Fruit fly (Drosophila melanogaster): ENCODE data around the gene REPTOR.

The REPTOR gene

DNA sequence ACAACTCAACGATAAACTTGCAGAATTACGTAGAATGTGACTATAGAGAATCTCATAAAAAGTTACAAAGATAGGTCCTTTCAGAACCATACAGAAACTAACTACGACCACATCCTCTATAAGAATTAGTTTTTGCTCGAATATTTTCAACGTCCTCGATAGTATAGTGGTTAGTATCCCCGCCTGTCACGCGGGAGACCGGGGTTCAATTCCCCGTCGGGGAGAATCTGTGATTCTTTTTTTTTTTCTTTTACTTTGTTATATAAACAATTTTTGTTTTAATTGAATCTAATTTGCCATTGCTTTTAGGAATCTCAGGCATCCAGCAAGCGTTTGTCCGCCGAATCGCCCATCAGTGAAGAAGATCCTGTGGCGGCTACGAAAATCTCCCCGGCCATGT, 27.5 kb downstream of the REPTOR start:
- TF ChIP-seq psq (optimal IDR thresholded peaks at IDR 0.05): no peak
- TF ChIP-seq ttk (optimal IDR thresholded peaks at IDR 0.05): no peak
- TF ChIP-seq h (optimal IDR thresholded peaks at IDR 0.05): no peak
- TF ChIP-seq insv (optimal IDR thresholded peaks at IDR 0.05): no peak

DNA sequence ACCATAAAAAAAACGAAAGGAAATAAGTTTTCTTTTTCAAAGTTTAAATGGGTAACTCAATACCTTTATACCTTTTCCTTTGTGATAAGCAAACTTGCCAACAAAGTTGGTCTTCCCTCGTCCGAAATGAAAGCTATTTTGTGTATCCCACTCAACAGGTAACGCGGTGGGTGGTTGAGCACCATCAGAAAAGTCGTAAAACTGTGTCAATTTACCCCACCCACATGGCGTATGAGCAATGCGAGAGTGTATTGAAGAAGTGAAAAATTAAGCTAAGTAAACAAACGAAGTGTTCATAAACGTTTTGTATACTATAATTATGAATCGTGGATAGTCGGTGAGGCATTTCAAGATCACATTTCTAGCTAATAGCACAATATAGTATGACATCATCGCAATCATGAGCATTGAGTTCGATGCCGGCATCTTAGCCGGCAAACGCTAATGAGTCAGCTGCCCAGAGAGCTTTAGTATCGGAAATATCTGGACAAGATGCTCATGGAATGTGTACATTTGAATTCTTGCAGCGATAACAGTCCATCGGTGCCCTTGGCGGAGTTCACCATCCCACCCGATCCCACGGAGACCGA, 31.8 kb downstream of the REPTOR start:
- TF ChIP-seq psq (optimal IDR thresholded peaks at IDR 0.05) (no peak), insv (optimal IDR thresholded peaks at IDR 0.05) (no peak), h (optimal IDR thresholded peaks at IDR 0.05) (no peak), Myc (optimal IDR thresholded peaks at IDR 0.05) (no peak), ttk (optimal IDR thresholded peaks at IDR 0.05) (no peak), Sin3A (optimal IDR thresholded peaks at IDR 0.05) (no peak)

DNA sequence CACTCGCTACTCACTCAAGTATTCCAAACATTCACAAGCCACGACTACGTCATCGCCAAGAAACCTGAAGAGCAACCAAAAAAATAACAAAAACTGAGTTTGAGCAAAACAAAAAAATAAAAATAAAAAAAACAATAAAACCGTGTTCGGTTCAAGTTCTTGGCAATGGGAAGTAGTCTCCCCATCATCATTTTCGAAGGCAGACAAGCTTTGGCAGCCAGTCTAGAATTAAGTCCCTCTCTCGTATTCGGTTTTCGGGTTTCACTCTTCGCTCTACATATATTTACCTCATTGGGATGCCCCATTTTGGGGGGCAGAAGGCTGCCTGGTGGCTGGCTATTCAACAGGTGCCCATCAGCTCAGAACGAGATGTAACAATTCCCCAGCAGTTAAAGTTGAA, 32.8 kb downstream of the REPTOR start:
- TF ChIP-seq insv (optimal IDR thresholded peaks at IDR 0.05) (no peak), h (optimal IDR thresholded peaks at IDR 0.05) (no peak), Myc (optimal IDR thresholded peaks at IDR 0.05) (no peak), ttk (optimal IDR thresholded peaks at IDR 0.05) (no peak), Sin3A (optimal IDR thresholded peaks at IDR 0.05) (no peak), psq (optimal IDR thresholded peaks at IDR 0.05) (no peak)

DNA sequence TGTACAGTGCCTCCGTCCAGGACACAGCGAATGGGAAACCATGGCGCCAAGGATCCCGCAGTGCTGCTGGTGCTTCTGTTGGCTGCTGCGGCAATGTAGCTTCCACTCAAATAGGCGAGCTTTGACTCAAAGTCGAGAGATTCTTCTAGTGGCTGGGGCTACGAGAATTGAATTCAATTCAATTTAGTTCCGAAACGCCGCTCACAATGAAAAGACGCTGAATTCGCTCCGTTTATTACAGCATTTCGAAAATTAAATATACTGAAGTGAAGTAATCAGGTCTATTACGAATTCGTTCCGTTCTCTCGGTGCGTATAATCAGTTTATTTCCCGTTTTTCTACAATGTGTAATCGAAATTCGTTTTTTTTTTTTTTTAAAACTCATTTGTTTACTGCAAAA, 33.8 kb downstream of the REPTOR start:
- no peak for TF ChIP-seq Sin3A (optimal IDR thresholded peaks at IDR 0.05)
- no peak for TF ChIP-seq psq (optimal IDR thresholded peaks at IDR 0.05)
- TF ChIP-seq h (optimal IDR thresholded peaks at IDR 0.05): no peak
- TF ChIP-seq ttk (optimal IDR thresholded peaks at IDR 0.05): no peak
- TF ChIP-seq Myc (optimal IDR thresholded peaks at IDR 0.05): no peak
- TF ChIP-seq insv (optimal IDR thresholded peaks at IDR 0.05): no peak

DNA sequence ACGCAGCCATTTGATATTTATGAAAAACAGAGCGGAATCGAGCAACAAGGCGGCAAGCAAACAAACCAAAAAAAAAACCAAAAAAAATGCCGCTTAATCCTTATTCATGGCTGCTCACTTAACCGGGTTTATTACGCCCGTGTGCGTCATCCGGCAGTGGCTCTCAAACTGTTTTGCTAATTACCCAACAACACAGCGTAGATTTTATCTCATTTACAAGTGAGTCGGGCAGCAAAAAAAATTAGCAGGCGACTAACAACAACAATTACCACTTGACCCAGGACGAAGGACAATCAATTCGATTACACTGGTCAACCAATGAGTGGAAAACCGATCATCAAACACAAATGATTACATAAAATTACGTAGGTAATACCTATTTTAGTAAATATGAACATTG, 34.4 kb downstream of the REPTOR start:
- no peak for TF ChIP-seq psq (optimal IDR thresholded peaks at IDR 0.05)
- no peak for TF ChIP-seq ttk (optimal IDR thresholded peaks at IDR 0.05)
- TF ChIP-seq h (optimal IDR thresholded peaks at IDR 0.05): no peak
- no peak for TF ChIP-seq insv (optimal IDR thresholded peaks at IDR 0.05)

DNA sequence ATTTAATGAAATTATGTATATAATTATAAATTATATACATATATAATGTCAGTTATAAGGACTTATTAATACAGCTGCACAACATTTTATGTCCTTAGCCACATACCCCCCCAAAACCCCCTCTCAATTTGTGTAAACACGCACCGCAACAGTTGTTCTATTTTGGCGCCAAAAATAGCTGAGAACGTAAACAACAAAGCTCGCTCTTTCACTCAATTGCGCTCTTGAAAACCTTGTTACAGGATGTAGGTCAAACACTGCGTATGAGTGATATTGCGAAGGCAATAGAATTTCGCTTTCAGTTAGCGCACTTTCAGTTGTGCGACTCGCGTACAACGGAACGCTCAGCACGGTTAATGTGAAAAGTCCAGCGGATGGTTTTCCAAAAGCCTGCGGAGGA, 38.3 kb downstream of the REPTOR start, which contains the start of gene Esyt2:
Gene Esyt2, plus strand, starts transcription at position 332 of the 400 bp plus-strand sequence.
- TF ChIP-seq psq (optimal IDR thresholded peaks at IDR 0.05) (no peak), h (optimal IDR thresholded peaks at IDR 0.05) (no peak), Sin3A (optimal IDR thresholded peaks at IDR 0.05) (no peak), ttk (optimal IDR thresholded peaks at IDR 0.05) (no peak), Myc (optimal IDR thresholded peaks at IDR 0.05) (no peak), insv (optimal IDR thresholded peaks at IDR 0.05) (no peak)

DNA sequence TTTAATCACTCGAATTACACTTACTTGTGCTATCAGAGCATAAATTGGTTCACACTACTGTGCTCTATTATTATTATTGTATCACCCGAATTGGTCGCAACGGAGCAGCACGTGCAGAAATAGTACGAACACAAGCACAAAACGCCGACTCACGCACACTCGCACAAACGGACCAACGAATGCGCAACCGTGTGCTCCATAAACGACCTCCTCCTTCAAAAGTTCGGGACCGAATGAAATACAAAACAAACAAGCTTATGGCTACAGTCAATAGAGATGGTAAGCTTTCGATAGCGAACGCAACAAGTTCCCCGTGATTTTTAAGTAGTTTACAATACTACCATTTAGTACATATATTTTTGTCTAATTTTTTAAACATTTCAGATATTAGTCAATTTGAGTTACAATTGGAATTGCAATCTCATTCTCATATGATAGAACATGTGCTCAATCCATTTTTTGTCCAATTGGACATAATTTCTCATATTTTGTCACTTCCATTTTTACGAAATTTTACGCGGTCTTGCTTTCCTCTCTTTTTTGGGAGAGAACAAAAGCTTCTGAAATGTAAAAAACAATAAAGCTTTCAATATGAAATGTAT, 38.9 kb downstream of the REPTOR start, which contains the start of gene Cftr:
Gene Cftr, minus strand, starts transcription at position 239 of the 602 bp plus-strand sequence.
- no peak for TF ChIP-seq insv (optimal IDR thresholded peaks at IDR 0.05)
- no peak for TF ChIP-seq psq (optimal IDR thresholded peaks at IDR 0.05)
- TF ChIP-seq ttk (optimal IDR thresholded peaks at IDR 0.05): no peak
- no peak for TF ChIP-seq Myc (optimal IDR thresholded peaks at IDR 0.05)
- TF ChIP-seq Sin3A (optimal IDR thresholded peaks at IDR 0.05): no peak
- no peak for TF ChIP-seq h (optimal IDR thresholded peaks at IDR 0.05)

DNA sequence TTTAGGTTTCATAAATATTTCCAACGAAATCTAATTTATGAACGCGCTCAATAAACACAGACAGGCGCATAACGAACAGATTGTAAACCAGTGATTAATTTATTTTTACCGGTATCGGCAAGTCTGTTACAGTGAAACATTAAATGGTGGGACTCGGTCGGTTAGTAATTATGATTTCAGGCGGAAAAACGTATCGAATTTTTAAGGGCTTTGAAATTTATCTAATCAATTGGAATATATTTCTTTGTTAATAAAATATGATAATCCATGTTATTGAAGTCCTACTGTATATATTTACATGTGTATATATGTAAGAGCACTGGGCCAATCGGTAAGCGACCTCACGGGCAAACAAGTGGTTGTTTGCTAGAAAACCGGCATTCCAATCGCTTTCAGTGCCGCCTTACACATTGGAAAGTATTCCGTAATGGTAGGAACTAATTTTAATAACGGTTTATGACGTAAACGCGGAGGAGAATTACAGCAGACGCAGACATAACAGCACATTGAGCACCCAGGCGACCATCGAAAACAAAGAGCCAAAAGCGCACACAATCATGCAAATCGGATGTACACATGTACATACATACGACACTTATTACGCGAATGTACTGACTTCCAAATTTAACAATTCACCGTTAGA, 39.5 kb downstream of the REPTOR start:
- no peak for TF ChIP-seq ttk (optimal IDR thresholded peaks at IDR 0.05)
- TF ChIP-seq insv (optimal IDR thresholded peaks at IDR 0.05): no peak
- no peak for TF ChIP-seq Myc (optimal IDR thresholded peaks at IDR 0.05)
- no peak for TF ChIP-seq psq (optimal IDR thresholded peaks at IDR 0.05)
- no peak for TF ChIP-seq Sin3A (optimal IDR thresholded peaks at IDR 0.05)
- no peak for TF ChIP-seq h (optimal IDR thresholded peaks at IDR 0.05)

DNA sequence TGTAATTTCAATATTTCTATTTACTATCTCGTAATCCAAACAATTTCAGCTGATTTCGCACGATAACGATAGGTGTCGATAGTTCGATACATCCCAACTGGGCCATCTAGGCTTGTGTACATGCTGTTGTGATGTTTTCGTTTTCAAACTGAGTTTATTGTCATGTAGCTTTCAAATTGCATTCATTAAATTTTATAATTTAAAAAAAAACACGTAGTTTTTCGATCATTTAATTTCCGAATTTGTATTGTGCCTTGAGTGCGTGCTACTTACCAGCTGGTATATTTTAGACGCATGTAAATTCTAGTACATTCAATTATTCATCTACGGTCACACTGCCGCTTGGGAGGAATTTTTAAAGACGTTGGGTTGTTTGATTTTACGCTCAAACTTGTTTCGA, 52.3 kb downstream of the REPTOR start, which contains the start of the genes CG13623 and ana1:
Gene CG13623, minus strand, starts transcription at position 231 of the 400 bp plus-strand sequence.
Gene ana1, plus strand, starts transcription at position 249 of the 400 bp plus-strand sequence.
- TF ChIP-seq h (optimal IDR thresholded peaks at IDR 0.05) (no peak), psq (optimal IDR thresholded peaks at IDR 0.05) (no peak), Sin3A (optimal IDR thresholded peaks at IDR 0.05) (no peak), Myc (optimal IDR thresholded peaks at IDR 0.05) (no peak), insv (optimal IDR thresholded peaks at IDR 0.05) (no peak), ttk (optimal IDR thresholded peaks at IDR 0.05) (no peak)

DNA sequence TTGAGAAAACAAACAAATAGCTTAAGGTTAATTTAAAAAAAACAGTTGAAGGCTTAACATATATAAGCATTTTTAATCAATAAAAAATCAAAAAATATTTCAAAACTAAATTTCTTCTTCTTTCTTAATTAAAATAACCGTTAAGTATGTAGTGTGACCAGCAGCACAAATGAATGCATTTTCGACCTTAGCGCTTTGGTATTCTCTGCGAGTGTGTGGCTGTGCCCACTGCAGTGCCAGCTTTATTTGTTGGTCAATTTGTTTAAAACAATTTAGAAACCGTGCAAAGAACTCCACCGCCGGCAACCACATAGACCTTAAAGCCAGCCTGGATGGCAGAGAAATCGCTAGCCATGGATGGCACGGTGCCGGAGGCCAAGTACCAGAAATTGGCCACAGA, 54.8 kb downstream of the REPTOR start, which contains the start of gene CG6607:
Gene CG6607, plus strand, starts transcription at position 203 of the 400 bp plus-strand sequence.
- TF ChIP-seq insv (optimal IDR thresholded peaks at IDR 0.05) (no peak), Sin3A (optimal IDR thresholded peaks at IDR 0.05) (no peak), h (optimal IDR thresholded peaks at IDR 0.05) (no peak), ttk (optimal IDR thresholded peaks at IDR 0.05) (no peak), psq (optimal IDR thresholded peaks at IDR 0.05) (no peak)

DNA sequence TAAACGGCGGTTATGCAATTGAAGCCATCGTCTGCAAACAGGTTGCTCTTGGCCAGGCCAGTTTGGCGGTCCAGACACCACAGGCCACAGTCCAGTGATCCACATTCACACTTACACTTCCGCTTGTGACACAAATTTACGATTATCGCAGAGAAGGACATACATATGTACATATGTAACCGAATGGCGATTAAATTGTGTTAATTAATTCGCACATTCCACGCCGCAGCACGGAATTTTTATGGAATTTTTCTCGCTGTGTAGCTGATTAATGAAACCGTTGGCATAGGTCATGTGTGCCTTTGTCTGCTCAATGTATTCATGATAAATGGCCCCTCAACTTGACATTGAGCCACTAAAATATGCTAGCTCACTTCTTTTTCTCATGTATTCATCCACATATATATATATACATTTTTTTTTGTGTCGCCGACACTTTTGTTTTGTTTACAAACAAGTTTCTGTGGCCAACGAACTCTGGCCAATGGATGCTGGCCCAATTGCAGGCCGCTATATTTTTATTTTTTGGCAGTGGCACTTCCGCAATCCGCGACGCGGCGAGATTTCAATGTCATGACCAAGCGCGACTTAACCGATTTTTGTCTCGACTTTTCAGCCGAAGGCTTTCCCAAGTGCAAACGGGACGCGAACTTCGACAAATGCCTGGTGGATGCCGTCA, 56.5 kb downstream of the REPTOR start:
- TF ChIP-seq Sin3A (optimal IDR thresholded peaks at IDR 0.05): no peak
- no peak for TF ChIP-seq psq (optimal IDR thresholded peaks at IDR 0.05)
- no peak for TF ChIP-seq insv (optimal IDR thresholded peaks at IDR 0.05)
- no peak for TF ChIP-seq Myc (optimal IDR thresholded peaks at IDR 0.05)
- no peak for TF ChIP-seq ttk (optimal IDR thresholded peaks at IDR 0.05)
- no peak for TF ChIP-seq h (optimal IDR thresholded peaks at IDR 0.05)

Data from Kc167 (cell line).